Worm (Caenorhabditis elegans): ENCODE data around the gene srh-308.

DNA sequence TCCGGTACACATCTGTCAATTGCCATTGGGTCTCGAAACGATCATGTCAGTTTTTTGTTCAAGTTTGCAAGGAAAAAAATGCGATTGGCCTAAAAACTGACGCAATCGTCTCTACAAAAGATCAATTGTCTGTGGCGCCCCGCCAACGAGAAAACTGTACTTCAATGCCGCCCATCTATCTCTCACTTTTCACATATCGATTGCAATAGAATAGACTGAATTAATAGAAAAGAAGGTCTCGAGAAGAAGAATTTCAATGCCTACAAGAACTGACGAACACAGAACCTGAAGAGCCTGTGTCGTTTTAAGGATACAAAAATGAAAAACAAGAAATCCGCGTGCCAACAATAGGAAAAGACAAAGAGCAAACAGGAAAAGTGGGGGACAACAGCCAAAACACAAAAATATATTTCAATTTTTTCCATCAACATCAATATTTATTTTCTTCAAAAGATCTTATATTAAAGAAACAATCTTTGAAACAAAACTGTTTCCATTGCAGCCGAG, 9.0 kb downstream of the srh-308 start:
- TF ChIP-seq cog-1 (tag; optimal IDR thresholded peaks at IDR 0.05) (no peak), ztf-23 (GFP tag; IDR thresholded peaks at IDR 0.05) (no peak), klf-2 (GFP tag; conservative IDR thresholded peaks at IDR 0.05) (no peak), tab-1 (GFP tag; IDR thresholded peaks at IDR 0.05) (no peak), flt-1 (GFP tag; IDR thresholded peaks at IDR 0.05) (no peak), T22C8.4 (GFP tag; IDR thresholded peaks at IDR 0.05) (0 out of 2 replicates have a peak, but pooled peaks have one; percentile 10)

Data from whole organism, midembryonic.